Worm (Caenorhabditis elegans) whole organism, L1 larva: Measurements from ENCODE around the gene atat-2.

Experiments used
- blmp-1 ChIP-seq: fragments of 150-350 bp; optimal IDR thresholded peaks from 2 replicates; lab custom pipeline; 2014; ENCODE audit warnings: missing biosample characterization, missing genetic modification characterization
- mep-1 ChIP-seq: fragments of 150-350 bp; optimal IDR thresholded peaks from 2 replicates; lab custom pipeline; 2014; ENCODE audit warnings: missing biosample characterization, missing genetic modification characterization

ce11 chrX:5799229-5799628, 49.7 kb upstream of the atat-2 start:
- TF ChIP-seq mep-1 (tag; lab: Kevin White, UChicago) (no peak), blmp-1 (tag; lab: Kevin White, UChicago) (no peak)
